Fruit fly (Drosophila melanogaster): Measurements from ENCODE around the gene mus304.

DNA sequence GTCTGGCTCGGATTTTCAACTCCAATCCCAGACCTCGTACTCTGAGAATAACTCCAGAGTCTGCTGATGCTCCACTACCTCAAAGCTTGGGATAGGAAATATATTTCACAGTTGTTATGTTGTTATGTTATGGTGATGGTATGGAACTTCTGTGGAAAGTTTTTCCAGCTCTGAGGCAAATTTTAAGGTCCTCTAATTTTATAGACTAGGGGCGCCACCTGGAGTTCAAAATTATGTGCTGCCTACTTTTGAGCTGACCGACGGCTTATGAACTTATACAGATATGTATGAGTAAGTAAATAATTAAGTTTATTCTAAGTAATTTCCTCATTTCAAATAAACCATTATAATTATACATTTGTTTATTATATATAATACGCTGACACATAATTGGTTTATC is 26.2 kb upstream of the mus304 start:
- no peak for TF ChIP-seq pan (optimal IDR thresholded peaks at IDR 0.05)
- no peak for TF ChIP-seq psq (optimal IDR thresholded peaks at IDR 0.05)
- TF ChIP-seq CG8478 (optimal IDR thresholded peaks at IDR 0.05) = no peak
- no peak for TF ChIP-seq Dll (optimal IDR thresholded peaks at IDR 0.05)
